Fruit fly (Drosophila melanogaster) whole organism, embryonic: ENCODE data around the gene CG18662.

ENCODE experiments used
- Atf3 ChIP-seq: fragments of 200-800 bp; sonication (Bioruptor generic); optimal IDR thresholded peaks from 3 replicates; lab custom pipeline; 2016; ENCODE audit warnings: missing biosample characterization, missing genetic modification characterization
- Awh ChIP-seq: fragments of 200-800 bp; sonication (Bioruptor generic); IDR thresholded peaks from 2 replicates; pipeline ENCODE4, ENCODE4 v1.3.6; 2022; ENCODE audit warnings: missing biosample characterization, missing genetic modification characterization
- Bdp1 ChIP-seq: fragments of 200-800 bp; sonication (Bioruptor generic); optimal IDR thresholded peaks from 3 replicates; lab custom pipeline; 2016; ENCODE audit warnings: missing biosample characterization, missing genetic modification characterization
- CG11085 ChIP-seq: fragments of 200-800 bp; sonication (Bioruptor generic); IDR thresholded peaks from 2 replicates; pipeline ENCODE4 v1.3.6; 2022; ENCODE audit warnings: missing biosample characterization, missing genetic modification characterization
- CG11247 ChIP-seq: fragments of 200-800 bp; sonication (Bioruptor generic); IDR thresholded peaks from 2 replicates; pipeline ENCODE4 v1.3.6; 2022; ENCODE audit warnings: missing biosample characterization, missing genetic modification characterization
- CG11696 ChIP-seq: fragments of 200-800 bp; sonication (Bioruptor generic); IDR thresholded peaks from 2 replicates; pipeline ENCODE4 v1.3.6; 2022; ENCODE audit warnings: missing biosample characterization, missing genetic modification characterization
- CG12219 ChIP-seq: fragments of 200-800 bp; sonication (Bioruptor generic); optimal IDR thresholded peaks from 3 replicates; lab custom pipeline; 2018; ENCODE audit warnings: missing biosample characterization, mild to moderate bottlenecking, missing genetic modification characterization
- CG12299 ChIP-seq: fragments of 200-800 bp; sonication (Bioruptor generic); optimal IDR thresholded peaks from 2 replicates; lab custom pipeline; 2018; ENCODE audit warnings: missing biosample characterization, mild to moderate bottlenecking, missing genetic modification characterization
- CG12659 ChIP-seq: fragments of 200-800 bp; sonication (Bioruptor generic); optimal IDR thresholded peaks from 3 replicates; lab custom pipeline; 2017; ENCODE audit warnings: mild to moderate bottlenecking, missing biosample characterization, missing genetic modification reagents, missing genetic modification characterization
- CG13424 ChIP-seq: fragments of 200-800 bp; sonication (Bioruptor generic); optimal IDR thresholded peaks from 2 replicates; lab custom pipeline; 2019; ENCODE audit warnings: missing biosample characterization, mild to moderate bottlenecking, missing genetic modification characterization, moderate library complexity
- CG15514 ChIP-seq: fragments of 200-800 bp; sonication (Bioruptor generic); optimal IDR thresholded peaks from 3 replicates; lab custom pipeline; 2017; ENCODE audit warnings: missing biosample characterization, missing genetic modification characterization, mild to moderate bottlenecking, moderate library complexity, missing genetic modification reagents
- CG15601 ChIP-seq: fragments of 200-800 bp; sonication (Bioruptor generic); optimal IDR thresholded peaks from 3 replicates; lab custom pipeline; 2019; ENCODE audit warnings: missing biosample characterization, mild to moderate bottlenecking, missing genetic modification characterization, moderate library complexity
- CG16779 ChIP-seq: fragments of 200-800 bp; sonication (Bioruptor generic); IDR thresholded peaks from 2 replicates; pipeline ENCODE4 v1.3.6; 2022; ENCODE audit warnings: missing biosample characterization, missing genetic modification characterization
- CG17328 ChIP-seq: fragments of 200-800 bp; sonication (Bioruptor generic); IDR thresholded peaks from 2 replicates; pipeline ENCODE4 v1.3.6; 2022; ENCODE audit warnings: missing biosample characterization, missing genetic modification characterization
- CG17385 ChIP-seq: fragments of 200-800 bp; sonication (Bioruptor generic); optimal IDR thresholded peaks from 3 replicates; lab custom pipeline; 2018; ENCODE audit warnings: missing biosample characterization, mild to moderate bottlenecking, missing genetic modification characterization
- CG17612 ChIP-seq: fragments of 200-800 bp; sonication (Bioruptor generic); IDR thresholded peaks from 2 replicates; pipeline ENCODE4 v1.3.6; 2022; ENCODE audit warnings: missing biosample characterization, missing genetic modification characterization
- CG2875 ChIP-seq: fragments of 200-800 bp; sonication (Bioruptor generic); optimal IDR thresholded peaks from 2 replicates; lab custom pipeline; 2017; ENCODE audit warnings: missing biosample characterization, mild to moderate bottlenecking, missing genetic modification characterization, missing genetic modification reagents
- CG30020 ChIP-seq: fragments of 200-800 bp; optimal IDR thresholded peaks from 2 replicates; lab custom pipeline; 2019; ENCODE audit warnings: missing biosample characterization, mild to moderate bottlenecking, missing genetic modification characterization, moderate library complexity
- CG3163 ChIP-seq: fragments of 200-800 bp; sonication (Bioruptor generic); optimal IDR thresholded peaks from 3 replicates; lab custom pipeline; 2016; ENCODE audit warnings: missing biosample characterization, missing genetic modification characterization
- CG33213 ChIP-seq: fragments of 200-800 bp; sonication (Bioruptor generic); optimal IDR thresholded peaks from 3 replicates; lab custom pipeline; 2016; ENCODE audit warnings: missing biosample characterization, missing genetic modification characterization
- CG4707 ChIP-seq: fragments of 200-800 bp; sonication (Bioruptor generic); optimal IDR thresholded peaks from 2 replicates; lab custom pipeline; 2018; ENCODE audit warnings: missing biosample characterization, mild to moderate bottlenecking, missing genetic modification characterization, moderate library complexity
- CG9437 ChIP-seq: fragments of 200-800 bp; sonication (Bioruptor generic); optimal IDR thresholded peaks from 2 replicates; lab custom pipeline; 2018; ENCODE audit warnings: missing biosample characterization, mild to moderate bottlenecking, missing genetic modification characterization
- CG9932 ChIP-seq: fragments of 200-800 bp; sonication (Bioruptor generic); IDR thresholded peaks from 2 replicates; pipeline ENCODE4 v1.3.6; 2022; ENCODE audit warnings: missing biosample characterization, missing genetic modification characterization
- CTCF ChIP-seq: fragments of 200-800 bp; sonication (Bioruptor generic); optimal IDR thresholded peaks from 2 replicates; lab custom pipeline; 2017; ENCODE audit warnings: missing biosample characterization, mild to moderate bottlenecking, missing genetic modification characterization, moderate library complexity
- Deaf1 ChIP-seq: fragments of 200-800 bp; optimal IDR thresholded peaks from 3 replicates; lab custom pipeline; 2019; ENCODE audit warnings: missing biosample characterization, mild to moderate bottlenecking, missing genetic modification characterization, moderate library complexity
- Doc2 ChIP-seq: fragments of 200-800 bp; sonication (Bioruptor generic); IDR thresholded peaks from 2 replicates; pipeline ENCODE4 v1.3.6; 2022; ENCODE audit warnings: missing biosample characterization, missing genetic modification characterization
- Dp ChIP-seq: fragments of 200-800 bp; sonication (Bioruptor generic); optimal IDR thresholded peaks from 2 replicates; lab custom pipeline; 2018; ENCODE audit warnings: missing biosample characterization, mild to moderate bottlenecking, missing genetic modification characterization, moderate library complexity
- HLH4C ChIP-seq: fragments of 200-800 bp; sonication (Bioruptor generic); IDR thresholded peaks from 3 replicates; pipeline ENCODE4 v1.3.6; 2022; ENCODE audit warnings: missing biosample characterization, missing genetic modification characterization; ENCODE audit not compliant: partially characterized antibody
- Med ChIP-seq: fragments of 200-800 bp; sonication (Bioruptor generic); peaks from one replicate; lab custom pipeline; 2016; ENCODE audit warnings: missing biosample characterization, missing genetic modification characterization, mild to moderate bottlenecking, inconsistent platforms, moderate library complexity
- NFAT ChIP-seq: fragments of 200-800 bp; sonication (Bioruptor generic); IDR thresholded peaks from 2 replicates; pipeline ENCODE4 v1.3.6; 2022; ENCODE audit warnings: missing biosample characterization, missing genetic modification characterization
- Poxn ChIP-seq: fragments of 200-800 bp; sonication (Bioruptor generic); IDR thresholded peaks from 2 replicates; pipeline ENCODE4 v1.3.6; 2022; ENCODE audit warnings: missing biosample characterization, missing genetic modification characterization
- Side ChIP-seq: fragments of 200-800 bp; sonication (Bioruptor generic); optimal IDR thresholded peaks from 2 replicates; lab custom pipeline; 2016; ENCODE audit warnings: missing biosample characterization, missing genetic modification characterization
- Sox100B ChIP-seq: fragments of 200-800 bp; sonication (Bioruptor generic); optimal IDR thresholded peaks from 3 replicates; lab custom pipeline; 2018; ENCODE audit warnings: missing biosample characterization, mild to moderate bottlenecking, missing genetic modification characterization
- Sry-β ChIP-seq: fragments of 200-800 bp; sonication (Bioruptor generic); optimal IDR thresholded peaks from 2 replicates; lab custom pipeline; 2018; ENCODE audit warnings: missing biosample characterization, mild to moderate bottlenecking, missing genetic modification characterization, moderate library complexity
- az2 ChIP-seq: fragments of 200-800 bp; sonication (Bioruptor generic); optimal IDR thresholded peaks from 3 replicates; lab custom pipeline; 2016; ENCODE audit warnings: missing biosample characterization, missing genetic modification characterization
- bsh ChIP-seq, 2 experiments: fragments of 200-800 bp; sonication (Bioruptor generic); optimal IDR thresholded peaks; 2 replicates each; lab custom pipeline; 2017 to 2018; ENCODE audit warnings: mild to moderate bottlenecking in 2 of 2, missing biosample characterization in 2 of 2, missing genetic modification characterization in 2 of 2, moderate library complexity in 1 of 2
- dmrt99B ChIP-seq: fragments of 200-800 bp; sonication (Bioruptor generic); optimal IDR thresholded peaks from 2 replicates; lab custom pipeline; 2018; ENCODE audit warnings: missing biosample characterization, mild to moderate bottlenecking, missing genetic modification characterization, moderate library complexity
- fd102C ChIP-seq: fragments of 200-800 bp; sonication (Bioruptor generic); optimal IDR thresholded peaks from 2 replicates; lab custom pipeline; 2018; ENCODE audit warnings: missing biosample characterization, mild to moderate bottlenecking, missing genetic modification characterization, moderate library complexity
- fd96Cb ChIP-seq: fragments of 200-800 bp; sonication (Bioruptor generic); optimal IDR thresholded peaks from 2 replicates; lab custom pipeline; 2018; ENCODE audit warnings: missing biosample characterization, mild to moderate bottlenecking, missing genetic modification characterization, moderate library complexity
- fu2 ChIP-seq: fragments of 200-800 bp; sonication (Bioruptor generic); optimal IDR thresholded peaks from 2 replicates; lab custom pipeline; 2016; ENCODE audit warnings: missing biosample characterization, missing genetic modification characterization
- grn ChIP-seq: fragments of 200-800 bp; sonication (Bioruptor generic); optimal IDR thresholded peaks from 3 replicates; lab custom pipeline; 2017; ENCODE audit warnings: missing biosample characterization, missing genetic modification characterization
- jing ChIP-seq: fragments of 200-800 bp; sonication (Bioruptor generic); optimal IDR thresholded peaks from 2 replicates; lab custom pipeline; 2018; ENCODE audit warnings: missing biosample characterization, mild to moderate bottlenecking, missing genetic modification characterization
- mirr ChIP-seq: fragments of 200-800 bp; sonication (Bioruptor generic); optimal IDR thresholded peaks from 3 replicates; lab custom pipeline; 2018; ENCODE audit warnings: missing biosample characterization, mild to moderate bottlenecking, missing genetic modification characterization
- nerfin-1 ChIP-seq: fragments of 200-800 bp; sonication (Bioruptor generic); optimal IDR thresholded peaks from 3 replicates; lab custom pipeline; 2019; ENCODE audit warnings: missing biosample characterization, mild to moderate bottlenecking, missing genetic modification characterization, moderate library complexity
- phol ChIP-seq: fragments of 200-800 bp; sonication (Bioruptor generic); optimal IDR thresholded peaks from 3 replicates; lab custom pipeline; 2018; ENCODE audit warnings: missing biosample characterization, mild to moderate bottlenecking, missing genetic modification characterization, moderate library complexity
- pum ChIP-seq: fragments of 200-800 bp; sonication (Bioruptor generic); optimal IDR thresholded peaks from 2 replicates; lab custom pipeline; 2016; ENCODE audit warnings: missing biosample characterization, missing genetic modification characterization
- rib ChIP-seq: fragments of 200-800 bp; sonication (Bioruptor generic); IDR thresholded peaks from 2 replicates; pipeline ENCODE4 v1.3.6; 2022; ENCODE audit warnings: missing biosample characterization, missing genetic modification characterization
- stwl ChIP-seq: fragments of 200-800 bp; sonication (Bioruptor generic); optimal IDR thresholded peaks from 3 replicates; lab custom pipeline; 2018; ENCODE audit warnings: missing biosample characterization, mild to moderate bottlenecking, missing genetic modification characterization, moderate library complexity
- sug ChIP-seq: fragments of 200-800 bp; optimal IDR thresholded peaks from 2 replicates; lab custom pipeline; 2019; ENCODE audit warnings: missing biosample characterization, mild to moderate bottlenecking, missing genetic modification characterization, moderate library complexity
- tll ChIP-seq, 2 experiments: fragments of 200-800 bp in 1 of 2; fragments of >200 bp in 1 of 2; sonication (Bioruptor generic) in 1 of 2; optimal IDR thresholded peaks; 2 replicates each; lab custom pipeline; 2017 to 2019; ENCODE audit warnings: missing biosample characterization in 2 of 2, missing genetic modification characterization in 2 of 2, mild to moderate bottlenecking in 1 of 2, moderate library complexity in 1 of 2
- ttk ChIP-seq: fragments of 200-800 bp; sonication (Bioruptor generic); IDR thresholded peaks from 2 replicates; pipeline ENCODE4 v2.1.2; 2022; ENCODE audit warnings: missing biosample characterization, missing genetic modification characterization
- zen2 ChIP-seq: fragments of 200-800 bp; sonication (Bioruptor generic); IDR thresholded peaks from 3 replicates; pipeline ENCODE4 v1.3.6; 2022; ENCODE audit warnings: missing biosample characterization, missing genetic modification characterization; ENCODE audit not compliant: partially characterized antibody

CG18662 gene

dm6 chr2L:8991583-8991982 lies 11.1 kb downstream of the CG18662 start, which contains the start of gene CG9555 (continued):
- no peak for TF ChIP-seq Atf3
- no peak for TF ChIP-seq CG12299
- no peak for TF ChIP-seq CG4707 (GFP tag; lab: Kevin White, UChicago)
- TF ChIP-seq sug (tag; lab: Kevin White, UChicago) = peak; percentile 95
- TF ChIP-seq CG2875 (GFP tag; lab: Kevin White, UChicago) = no peak
- no peak for TF ChIP-seq stwl
- no peak for TF ChIP-seq nerfin-1 (tag; lab: Kevin White, UChicago)
- TF ChIP-seq CG3163 (GFP tag; lab: Kevin White, UChicago) = no peak
- no peak for TF ChIP-seq CG15514 (GFP tag; lab: Kevin White, UChicago)
- TF ChIP-seq HLH4C = no peak
- TF ChIP-seq CG11247 = no peak
- TF ChIP-seq pum (GFP tag; lab: Kevin White, UChicago) = no peak
- no peak for TF ChIP-seq Sox100B
- no peak for TF ChIP-seq fu2
- no peak for TF ChIP-seq CG11085 (GFP tag; lab: Robert Waterston, UW)
- TF ChIP-seq fd102C = no peak
- peak; percentile 34 for TF ChIP-seq Deaf1 (tag; lab: Kevin White, UChicago)
- TF ChIP-seq NFAT = no peak
- no peak for TF ChIP-seq Awh
- TF ChIP-seq mirr (GFP tag; lab: Kevin White, UChicago) = peak; percentile 26
- no peak for TF ChIP-seq phol (tag; lab: Kevin White, UChicago)
- TF ChIP-seq CG17612 (GFP tag; lab: Robert Waterston, UW) = no peak
- no peak for TF ChIP-seq zen2 (GFP tag; lab: Robert Waterston, UW)
- no peak for TF ChIP-seq CG15601 (tag; lab: Kevin White, UChicago)
- TF ChIP-seq Poxn (GFP tag; lab: Robert Waterston, UW) = no peak
- TF ChIP-seq jing (GFP tag; lab: Kevin White, UChicago) = no peak
- TF ChIP-seq CG9437 (GFP tag; lab: Kevin White, UChicago) = no peak
- no peak for TF ChIP-seq Bdp1 (GFP tag; lab: Kevin White, UChicago)
- no peak for TF ChIP-seq CG12659 (GFP tag; lab: Kevin White, UChicago)
- TF ChIP-seq Dp = no peak
- no peak for TF ChIP-seq Side (GFP tag; lab: Kevin White, UChicago)
- no peak for TF ChIP-seq ttk (GFP tag; lab: Robert Waterston, UW)
- TF ChIP-seq CG33213 = no peak
- no peak for TF ChIP-seq CTCF (GFP tag; lab: Kevin White, UChicago)
- TF ChIP-seq CG17328 (GFP tag; lab: Robert Waterston, UW) = no peak
- no peak for TF ChIP-seq az2
- TF ChIP-seq Doc2 = no peak
- TF ChIP-seq CG13424 (tag; lab: Kevin White, UChicago) = no peak
- no peak for TF ChIP-seq CG11696
- TF ChIP-seq dmrt99B (tag; lab: Kevin White, UChicago) = no peak
- peak; percentile 65 for TF ChIP-seq grn
- no peak for TF ChIP-seq CG17385 (GFP tag; lab: Kevin White, UChicago)
- no peak for TF ChIP-seq rib
- no peak for TF ChIP-seq CG9932
- TF ChIP-seq CG30020 = no peak
- TF ChIP-seq Sry-β (GFP tag; lab: Kevin White, UChicago) = no peak
- peak; percentile 53 for TF ChIP-seq Med
- no peak for TF ChIP-seq CG16779
- no peak for TF ChIP-seq tll (GFP tag; optimal IDR thresholded peaks at IDR 0.05; lab: Kevin White, UChicago)
- no peak for TF ChIP-seq bsh (GFP tag; optimal IDR thresholded peaks at IDR 0.05; lab: Kevin White, UChicago)
- TF ChIP-seq CG12219 (GFP tag; lab: Kevin White, UChicago) = no peak
- no peak for TF ChIP-seq fd96Cb (tag; lab: Kevin White, UChicago)
